Fruit fly (Drosophila melanogaster): ENCODE measurements around the gene Cyt-c1.

Cyt-c1 gene

dm6 chr3L:5356050-5356967 lies 3.7 kb upstream of the Cyt-c1 start:
- no peak for TF ChIP-seq cnc (optimal IDR thresholded peaks at IDR 0.05)
- peak; percentile 70 for TF ChIP-seq kay (GFP tag; ENCODE audit: borderline replicate concordance)

dm6 chr3L:5359208-5360003 lies 605 bp upstream of the Cyt-c1 start, which contains the start of gene Klp64D:
Gene Klp64D (minus strand): TSS chr3L:5359392.
- TF ChIP-seq CG33017 (tag; optimal IDR thresholded peaks at IDR 0.05) = peak; percentile 24
- TF ChIP-seq Mnt (GFP tag; optimal IDR thresholded peaks at IDR 0.05) = peak; percentile 30
- TF ChIP-seq CG14711 (tag; optimal IDR thresholded peaks at IDR 0.05) = peak; percentile 46
- peak; percentile 85 for TF ChIP-seq kay (GFP tag; ENCODE audit: borderline replicate concordance)
- TF ChIP-seq CG12768 (GFP tag; optimal IDR thresholded peaks at IDR 0.05) = peak; percentile 58
- TF ChIP-seq CG7045 (GFP tag; optimal IDR thresholded peaks at IDR 0.05) = peak; percentile 50
- no peak for TF ChIP-seq Hr96 (GFP tag; optimal IDR thresholded peaks at IDR 0.05)
- peak; percentile 48 for TF ChIP-seq tj (GFP tag; optimal IDR thresholded peaks at IDR 0.05)
- peak; percentile 10 for TF ChIP-seq CG1620 (GFP tag; optimal IDR thresholded peaks at IDR 0.05)
- no peak for TF ChIP-seq ovo (GFP tag; optimal IDR thresholded peaks at IDR 0.05)
- peak; percentile 41 for TF ChIP-seq bab1 (GFP tag; optimal IDR thresholded peaks at IDR 0.05)
- TF ChIP-seq cic (GFP tag; optimal IDR thresholded peaks at IDR 0.05) = peak; percentile 4
- no peak for TF ChIP-seq Clk (GFP tag; optimal IDR thresholded peaks at IDR 0.05)
- no peak for TF ChIP-seq Crg-1 (GFP tag; optimal IDR thresholded peaks at IDR 0.05)
- no peak for TF ChIP-seq pad (GFP tag; optimal IDR thresholded peaks at IDR 0.05)
- TF ChIP-seq toe (GFP tag; optimal IDR thresholded peaks at IDR 0.05) = no peak
- TF ChIP-seq CG11617 (GFP tag; optimal IDR thresholded peaks at IDR 0.05) = peak; percentile 35
- no peak for TF ChIP-seq CG5204 (GFP tag; optimal IDR thresholded peaks at IDR 0.05)
- TF ChIP-seq CG7101 (tag; optimal IDR thresholded peaks at IDR 0.05) = peak; percentile 62
- TF ChIP-seq cnc (optimal IDR thresholded peaks at IDR 0.05) = no peak

DNA sequence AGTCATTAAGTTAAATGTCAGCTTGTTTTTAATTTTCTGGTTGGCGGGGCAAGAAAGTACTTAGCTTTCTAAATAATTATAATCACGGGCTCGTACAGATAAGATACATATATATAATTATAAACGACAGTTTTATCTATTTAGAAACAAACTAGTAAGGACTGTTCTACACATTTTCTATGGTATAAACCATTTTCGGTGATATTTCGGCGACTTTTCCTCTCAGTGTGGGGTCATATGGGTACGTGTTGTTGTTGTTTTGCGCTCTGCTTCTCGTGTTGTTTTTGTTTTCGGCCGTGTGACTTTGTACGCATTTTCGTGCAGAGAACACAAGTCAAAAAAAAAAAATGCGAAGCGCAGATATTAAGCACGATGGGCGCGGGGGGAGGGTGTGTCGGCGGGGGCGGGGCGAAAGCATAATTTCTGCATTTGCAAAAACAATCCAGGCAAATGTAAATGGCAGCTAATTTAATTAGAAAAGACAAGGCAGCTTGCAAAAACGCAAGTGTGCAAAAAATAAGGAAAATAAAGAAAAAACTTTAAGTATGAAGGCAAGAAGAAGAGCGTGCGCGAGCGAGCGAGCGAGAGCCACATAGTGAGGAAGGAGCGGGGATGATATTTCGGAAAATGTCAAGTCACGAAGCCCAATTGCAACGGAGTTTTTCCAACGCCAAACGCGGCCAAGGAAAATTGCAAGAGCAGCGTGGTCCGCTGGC lies 5.3 kb downstream of the Cyt-c1 start:
- TF ChIP-seq tj (GFP tag; optimal IDR thresholded peaks at IDR 0.05) (peak; percentile 87), CG5204 (GFP tag; optimal IDR thresholded peaks at IDR 0.05) (no peak), cnc (optimal IDR thresholded peaks at IDR 0.05) (peak; percentile 63 to 90), CG1620 (GFP tag; optimal IDR thresholded peaks at IDR 0.05) (no peak), CG11617 (GFP tag; optimal IDR thresholded peaks at IDR 0.05) (peak; percentile 9)

DNA sequence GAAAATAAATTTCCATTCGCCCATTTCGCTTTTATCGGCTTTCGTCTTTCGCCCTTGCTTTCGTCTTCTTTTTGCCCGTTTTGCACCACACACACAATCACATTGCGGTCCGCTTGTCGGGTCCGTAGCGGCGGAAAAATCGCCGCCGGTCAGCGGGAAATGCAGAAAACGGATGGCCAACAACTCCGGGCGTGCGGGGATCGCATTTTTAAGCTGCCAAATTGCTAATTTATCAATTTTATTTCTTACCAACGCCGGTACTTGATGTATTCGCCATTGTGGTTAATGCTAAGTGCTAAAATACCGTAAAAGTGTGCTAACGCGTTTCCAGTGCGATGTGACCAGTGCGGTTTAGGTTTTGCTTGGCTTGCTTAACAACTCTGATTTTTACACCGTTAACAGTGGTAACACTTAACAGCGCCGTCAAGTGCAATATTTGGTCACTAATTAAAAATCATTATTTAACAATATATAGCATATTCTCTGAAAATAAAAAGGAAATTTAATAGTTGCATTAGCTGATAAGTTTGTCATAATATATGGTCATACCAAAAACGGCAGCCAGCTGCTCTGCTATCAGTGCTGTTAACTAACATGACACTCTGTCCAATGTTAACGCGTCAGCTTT lies 6.0 kb downstream of the Cyt-c1 start, which contains the start of the genes Uev1A and Membrin:
Uev1A (minus strand) TSS at position 346 of the 628 bp plus-strand sequence.
Membrin (plus strand) TSS at position 576 of the 628 bp plus-strand sequence.
- TF ChIP-seq CG12768 (GFP tag; optimal IDR thresholded peaks at IDR 0.05) (peak; percentile 66), cic (GFP tag; optimal IDR thresholded peaks at IDR 0.05) (no peak), kay (GFP tag; ENCODE audit: borderline replicate concordance) (no peak), toe (GFP tag; optimal IDR thresholded peaks at IDR 0.05) (no peak), cnc (optimal IDR thresholded peaks at IDR 0.05) (no peak), CG14711 (tag; optimal IDR thresholded peaks at IDR 0.05) (peak; percentile 84), Mnt (GFP tag; optimal IDR thresholded peaks at IDR 0.05) (no peak), CG33017 (tag; optimal IDR thresholded peaks at IDR 0.05) (no peak), Crg-1 (GFP tag; optimal IDR thresholded peaks at IDR 0.05) (no peak), CG7045 (GFP tag; optimal IDR thresholded peaks at IDR 0.05) (no peak), tj (GFP tag; optimal IDR thresholded peaks at IDR 0.05) (no peak), CG7101 (tag; optimal IDR thresholded peaks at IDR 0.05) (no peak), Clk (GFP tag; optimal IDR thresholded peaks at IDR 0.05) (no peak), CG11617 (GFP tag; optimal IDR thresholded peaks at IDR 0.05) (no peak), CG1620 (GFP tag; optimal IDR thresholded peaks at IDR 0.05) (no peak), Hr96 (GFP tag; optimal IDR thresholded peaks at IDR 0.05) (no peak), pad (GFP tag; optimal IDR thresholded peaks at IDR 0.05) (peak; percentile 9), CG5204 (GFP tag; optimal IDR thresholded peaks at IDR 0.05) (no peak), bab1 (GFP tag; optimal IDR thresholded peaks at IDR 0.05) (no peak), ovo (GFP tag; optimal IDR thresholded peaks at IDR 0.05) (no peak)

DNA sequence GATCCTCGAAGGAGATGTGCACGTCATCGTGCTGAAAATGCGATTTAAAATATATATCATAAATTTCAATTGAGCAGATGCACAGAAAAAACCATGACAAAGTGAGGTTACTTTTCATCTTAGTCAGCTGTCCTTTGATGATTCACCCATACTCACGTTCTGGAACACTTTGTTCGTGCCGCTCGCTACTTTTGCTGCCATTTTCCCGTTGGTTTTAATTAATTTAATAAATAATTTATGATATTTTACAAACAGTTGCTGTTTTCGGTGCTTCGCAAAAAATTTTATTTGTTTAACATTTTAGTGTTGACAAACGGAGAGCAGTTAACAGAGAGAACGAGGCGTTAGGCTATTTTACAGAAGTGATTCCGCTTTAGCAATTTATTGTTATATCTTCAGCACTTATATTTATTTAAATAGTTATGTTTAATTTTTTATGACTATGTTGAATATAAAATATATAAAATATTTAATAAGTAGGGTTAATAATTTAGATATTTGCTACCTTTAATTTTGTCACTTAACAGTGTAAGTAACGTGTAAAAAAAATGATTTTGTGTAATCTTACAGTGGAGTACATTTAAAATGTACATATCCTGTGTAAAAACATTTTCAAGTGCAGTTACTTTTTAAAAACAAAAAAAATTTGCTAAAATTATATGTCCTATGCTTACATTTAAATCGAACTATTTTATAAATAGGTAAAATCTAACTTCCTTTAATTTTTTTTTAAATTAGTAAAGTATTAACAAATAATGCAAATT lies 7.9 kb downstream of the Cyt-c1 start, which contains the start of gene Pfdn4:
Pfdn4 (minus strand) TSS at position 265 of the 764 bp plus-strand sequence.
- no peak for TF ChIP-seq Hr96 (GFP tag; optimal IDR thresholded peaks at IDR 0.05)
- no peak for TF ChIP-seq Clk (GFP tag; optimal IDR thresholded peaks at IDR 0.05)
- TF ChIP-seq CG5204 (GFP tag; optimal IDR thresholded peaks at IDR 0.05) = no peak
- TF ChIP-seq ovo (GFP tag; optimal IDR thresholded peaks at IDR 0.05) = no peak
- TF ChIP-seq kay (GFP tag; ENCODE audit: borderline replicate concordance) = peak; percentile 1
- TF ChIP-seq CG14711 (tag; optimal IDR thresholded peaks at IDR 0.05) = peak; percentile 14

Data from whole organism, adult.